Fruit fly (Drosophila melanogaster) whole organism, embryonic: Measurements from ENCODE around the gene Cpr65Az.
A peak's percentile ranks its signal among the peaks of the same experiment; 100 is the strongest.

ENCODE experiments used
- Atf3 ChIP-seq: fragments of 200-800 bp; sonication (Bioruptor generic); optimal IDR thresholded peaks from 3 replicates; lab custom pipeline; 2016; ENCODE audit warnings: missing biosample characterization, missing genetic modification characterization
- CG12744 ChIP-seq: fragments of 200-800 bp; sonication (Bioruptor generic); optimal IDR thresholded peaks from 2 replicates; lab custom pipeline; 2016; ENCODE audit warnings: missing biosample characterization, missing genetic modification characterization
- CG17186 ChIP-seq: fragments of 200-800 bp; sonication (Bioruptor generic); optimal IDR thresholded peaks from 3 replicates; lab custom pipeline; 2017; ENCODE audit warnings: missing biosample characterization, missing genetic modification reagents, missing genetic modification characterization
- CG17385 ChIP-seq: fragments of 200-800 bp; sonication (Bioruptor generic); optimal IDR thresholded peaks from 3 replicates; lab custom pipeline; 2018; ENCODE audit warnings: missing biosample characterization, mild to moderate bottlenecking, missing genetic modification characterization
- CG17568 ChIP-seq: fragments of 200-800 bp; sonication (Bioruptor generic); optimal IDR thresholded peaks from 2 replicates; lab custom pipeline; 2018; ENCODE audit warnings: missing biosample characterization, mild to moderate bottlenecking, missing genetic modification characterization, moderate library complexity
- CG30431 ChIP-seq: fragments of 200-800 bp; sonication (Bioruptor generic); optimal IDR thresholded peaks from 2 replicates; lab custom pipeline; 2017; ENCODE audit warnings: missing biosample characterization, missing genetic modification characterization
- CG32767 ChIP-seq: fragments of 200-800 bp; sonication (Bioruptor generic); IDR thresholded peaks from 2 replicates; pipeline ENCODE4 v1.3.6; 2022; ENCODE audit warnings: missing biosample characterization, missing genetic modification characterization
- CG3281 ChIP-seq: fragments of 200-800 bp; sonication (Bioruptor generic); optimal IDR thresholded peaks from 3 replicates; lab custom pipeline; 2017; ENCODE audit warnings: missing biosample characterization, mild to moderate bottlenecking, missing genetic modification characterization
- CG5245 ChIP-seq: fragments of 200-800 bp; sonication (Bioruptor generic); optimal IDR thresholded peaks from 3 replicates; lab custom pipeline; 2016; ENCODE audit warnings: missing biosample characterization, missing genetic modification characterization
- CG6254 ChIP-seq: fragments of 200-800 bp; sonication (Bioruptor generic); optimal IDR thresholded peaks from 3 replicates; lab custom pipeline; 2017; ENCODE audit warnings: mild to moderate bottlenecking, missing biosample characterization, missing genetic modification reagents, missing genetic modification characterization
- CG6272 ChIP-seq: fragments of 200-800 bp; sonication (Bioruptor generic); IDR thresholded peaks from 2 replicates; pipeline ENCODE4 v1.3.6; 2022; ENCODE audit warnings: missing biosample characterization, missing genetic modification characterization
- CG8089 ChIP-seq: fragments of 200-800 bp; sonication (Bioruptor generic); optimal IDR thresholded peaks from 3 replicates; lab custom pipeline; 2016; ENCODE audit warnings: missing biosample characterization, missing genetic modification characterization
- CG8924 ChIP-seq: fragments of 200-800 bp; optimal IDR thresholded peaks from 3 replicates; lab custom pipeline; 2019; ENCODE audit warnings: missing biosample characterization, mild to moderate bottlenecking, missing genetic modification characterization, moderate library complexity
- CG9609 ChIP-seq: fragments of 200-800 bp; sonication (Bioruptor generic); optimal IDR thresholded peaks from 3 replicates; lab custom pipeline; 2016; ENCODE audit warnings: missing biosample characterization, missing genetic modification characterization
- Dip3 ChIP-seq: fragments of 200-800 bp; sonication (Bioruptor generic); optimal IDR thresholded peaks from 3 replicates; lab custom pipeline; 2016; ENCODE audit warnings: missing biosample characterization, missing genetic modification characterization
- Doc2 ChIP-seq: fragments of 200-800 bp; sonication (Bioruptor generic); IDR thresholded peaks from 2 replicates; pipeline ENCODE4 v1.3.6; 2022; ENCODE audit warnings: missing biosample characterization, missing genetic modification characterization
- E2f2 ChIP-seq: fragments of 200-800 bp; sonication (Bioruptor generic); IDR thresholded peaks from 2 replicates; pipeline ENCODE4 v1.3.6; 2022; ENCODE audit warnings: missing biosample characterization, missing genetic modification characterization
- Fer1 ChIP-seq: fragments of 200-800 bp; sonication (Bioruptor generic); optimal IDR thresholded peaks from 2 replicates; lab custom pipeline; 2017; ENCODE audit warnings: missing biosample characterization, mild to moderate bottlenecking, missing genetic modification characterization
- GATAe ChIP-seq: fragments of 200-800 bp; sonication (Bioruptor generic); conservative IDR thresholded peaks from 2 replicates; pipeline ENCODE4 v1.3.6; 2022; ENCODE audit warnings: missing biosample characterization, missing genetic modification characterization
- HmgZ ChIP-seq: fragments of 200-800 bp; sonication (Bioruptor generic); optimal IDR thresholded peaks from 2 replicates; lab custom pipeline; 2018; ENCODE audit warnings: missing biosample characterization, mild to moderate bottlenecking, missing genetic modification characterization
- Hmx ChIP-seq: fragments of 200-800 bp; sonication (Bioruptor generic); optimal IDR thresholded peaks from 2 replicates; lab custom pipeline; 2016; ENCODE audit warnings: missing biosample characterization, missing genetic modification characterization
- Hr51 ChIP-seq, 2 experiments: fragments of 200-800 bp; sonication (Bioruptor generic); optimal IDR thresholded peaks; 2 replicates in 1 of 2; 3 replicates in 1 of 2; lab custom pipeline; 2016 to 2018; ENCODE audit warnings: missing biosample characterization in 2 of 2, missing genetic modification characterization in 2 of 2, mild to moderate bottlenecking in 1 of 2, moderate library complexity in 1 of 2
- Kr ChIP-seq: fragments of 200-800 bp; sonication (Bioruptor generic); optimal IDR thresholded peaks from 2 replicates; lab custom pipeline; 2017; ENCODE audit warnings: missing biosample characterization, mild to moderate bottlenecking, missing genetic modification characterization
- Lhr ChIP-seq: fragments of 200-800 bp; sonication (Bioruptor generic); optimal IDR thresholded peaks from 3 replicates; lab custom pipeline; 2017; ENCODE audit warnings: mild to moderate bottlenecking, missing biosample characterization, missing genetic modification reagents, missing genetic modification characterization
- Oli ChIP-seq: fragments of 200-800 bp; sonication (Bioruptor generic); optimal IDR thresholded peaks from 2 replicates; lab custom pipeline; 2018; ENCODE audit warnings: missing biosample characterization, mild to moderate bottlenecking, missing genetic modification characterization, moderate library complexity
- Pdp1 ChIP-seq, 2 experiments: fragments of 200-800 bp; sonication (Bioruptor generic); optimal IDR thresholded peaks; 3 replicates each; lab custom pipeline; 2016; ENCODE audit warnings: missing biosample characterization in 2 of 2, missing genetic modification characterization in 2 of 2, mild to moderate bottlenecking in 1 of 2, moderate library complexity in 1 of 2
- Ssrp ChIP-seq: fragments of 200-800 bp; sonication (Bioruptor generic); optimal IDR thresholded peaks from 2 replicates; lab custom pipeline; 2018; ENCODE audit warnings: missing biosample characterization, mild to moderate bottlenecking, missing genetic modification characterization, moderate library complexity
- YL-1 ChIP-seq: fragments of 200-800 bp; sonication (Bioruptor generic); optimal IDR thresholded peaks from 3 replicates; lab custom pipeline; 2017; ENCODE audit warnings: missing biosample characterization, mild to moderate bottlenecking, missing genetic modification characterization
- ac ChIP-seq: fragments of 200-800 bp; sonication (Bioruptor generic); optimal IDR thresholded peaks from 3 replicates; lab custom pipeline; 2017; ENCODE audit warnings: missing biosample characterization, mild to moderate bottlenecking, missing genetic modification characterization
- ap ChIP-seq: fragments of 200-800 bp; sonication (Bioruptor generic); IDR thresholded peaks from 2 replicates; pipeline ENCODE4 v1.3.6; 2022; ENCODE audit warnings: missing biosample characterization, missing genetic modification characterization
- btn ChIP-seq: fragments of 200-800 bp; sonication (Bioruptor generic); optimal IDR thresholded peaks from 2 replicates; lab custom pipeline; 2016; ENCODE audit warnings: missing biosample characterization, missing genetic modification characterization
- chinmo ChIP-seq: fragments of 200-800 bp; sonication (Bioruptor generic); IDR thresholded peaks from 4 replicates; pipeline ENCODE4 v1.3.6; 2022; ENCODE audit warnings: missing biosample characterization, missing genetic modification characterization; ENCODE audit not compliant: partially characterized antibody
- crp ChIP-seq, 2 experiments: fragments of 200-800 bp; sonication (Bioruptor generic); optimal IDR thresholded peaks; 2 replicates in 1 of 2; 3 replicates in 1 of 2; lab custom pipeline; 2017; ENCODE audit warnings: missing biosample characterization in 2 of 2, missing genetic modification characterization in 2 of 2, mild to moderate bottlenecking in 1 of 2, moderate library complexity in 1 of 2
- en ChIP-seq: fragments of 200-800 bp; sonication (Bioruptor generic); optimal IDR thresholded peaks from 2 replicates; lab custom pipeline; 2016; ENCODE audit warnings: missing biosample characterization, missing genetic modification characterization
- ftz-f1 ChIP-seq: fragments of 200-800 bp; sonication (Bioruptor generic); optimal IDR thresholded peaks from 2 replicates; lab custom pipeline; 2016; ENCODE audit warnings: missing biosample characterization, missing genetic modification characterization
- fu2 ChIP-seq: fragments of 200-800 bp; sonication (Bioruptor generic); optimal IDR thresholded peaks from 2 replicates; lab custom pipeline; 2016; ENCODE audit warnings: missing biosample characterization, missing genetic modification characterization
- grau ChIP-seq: fragments of 200-800 bp; optimal IDR thresholded peaks from 3 replicates; lab custom pipeline; 2019; ENCODE audit warnings: missing biosample characterization, mild to moderate bottlenecking, missing genetic modification characterization, moderate library complexity
- hb ChIP-seq: fragments of 200-800 bp; sonication (Bioruptor generic); IDR thresholded peaks from 3 replicates; pipeline ENCODE4 v1.3.6; 2022; ENCODE audit warnings: missing biosample characterization, missing genetic modification characterization; ENCODE audit not compliant: partially characterized antibody
- her ChIP-seq: fragments of 200-800 bp; sonication (Bioruptor generic); optimal IDR thresholded peaks from 2 replicates; lab custom pipeline; 2016; ENCODE audit warnings: missing biosample characterization, missing genetic modification characterization
- insv ChIP-seq, 2 experiments: fragments of 200-800 bp; sonication (Bioruptor generic); optimal IDR thresholded peaks; 3 replicates each; lab custom pipeline; 2016 to 2018; ENCODE audit warnings: missing biosample characterization in 2 of 2, missing genetic modification characterization in 2 of 2
- knrl ChIP-seq: fragments of 200-800 bp; sonication (Bioruptor generic); IDR thresholded peaks from 3 replicates; pipeline ENCODE4 v1.3.6; 2022; ENCODE audit warnings: missing biosample characterization, missing genetic modification characterization; ENCODE audit not compliant: partially characterized antibody
- ranshi ChIP-seq: fragments of 200-800 bp; sonication (Bioruptor generic); IDR thresholded peaks from 2 replicates; pipeline ENCODE4 v1.3.6; 2022; ENCODE audit warnings: missing biosample characterization, missing genetic modification characterization
- repo ChIP-seq: fragments of 200-800 bp; sonication (Bioruptor generic); optimal IDR thresholded peaks from 2 replicates; lab custom pipeline; 2016; ENCODE audit warnings: missing biosample characterization, missing genetic modification characterization
- scrt ChIP-seq: fragments of 200-800 bp; sonication (Bioruptor generic); optimal IDR thresholded peaks from 2 replicates; lab custom pipeline; 2018; ENCODE audit warnings: missing biosample characterization, mild to moderate bottlenecking, missing genetic modification characterization, moderate library complexity
- slp2 ChIP-seq: fragments of 200-800 bp; sonication (Bioruptor generic); optimal IDR thresholded peaks from 2 replicates; lab custom pipeline; 2016; ENCODE audit warnings: missing biosample characterization, missing genetic modification characterization
- tin ChIP-seq: fragments of 200-800 bp; sonication (Bioruptor generic); optimal IDR thresholded peaks from 3 replicates; lab custom pipeline; 2016; ENCODE audit warnings: missing biosample characterization, missing genetic modification characterization
- trh ChIP-seq: fragments of 200-800 bp; sonication (Bioruptor generic); optimal IDR thresholded peaks from 2 replicates; lab custom pipeline; 2016; ENCODE audit warnings: missing biosample characterization, missing genetic modification characterization
- tup ChIP-seq: fragments of 200-800 bp; sonication (Bioruptor generic); optimal IDR thresholded peaks from 2 replicates; lab custom pipeline; 2016; ENCODE audit warnings: missing biosample characterization, mild to moderate bottlenecking, missing genetic modification characterization, moderate library complexity

The Cpr65Az gene

dm6 chr3L:6192822-6193555 lies 32.4 kb downstream of the Cpr65Az start, which contains the start of the genes Sf3b6 and Tnpo (continued):
- no peak for TF ChIP-seq ac (GFP tag; lab: Kevin White, UChicago)
- peak; percentile 66 for TF ChIP-seq HmgZ (tag; lab: Kevin White, UChicago)
- TF ChIP-seq Atf3 (GFP tag; lab: Kevin White, UChicago) = peak; percentile 58
- no peak for TF ChIP-seq ftz-f1 (GFP tag; lab: Kevin White, UChicago)
- peak; percentile 73 for TF ChIP-seq CG8089 (GFP tag; lab: Kevin White, UChicago)
- peak; percentile 48 for TF ChIP-seq CG6254 (GFP tag; lab: Kevin White, UChicago)
- TF ChIP-seq tup (GFP tag; lab: Kevin White, UChicago) = peak; percentile 21
- TF ChIP-seq E2f2 = peak; percentile 65
- TF ChIP-seq insv (GFP tag; optimal IDR thresholded peaks at IDR 0.05; lab: Kevin White, UChicago) = peak in 1 of 2 experiments; percentile 52
- 0 out of 2 replicates have a peak, but pooled peaks have one; percentile 58 for TF ChIP-seq ap (GFP tag; lab: Robert Waterston, UW)
- 0 out of 2 replicates have a peak, but pooled peaks have one; percentile 19 for TF ChIP-seq GATAe
- TF ChIP-seq YL-1 (GFP tag; lab: Kevin White, UChicago) = peak; percentile 86
- no peak for TF ChIP-seq CG17568 (GFP tag; lab: Kevin White, UChicago)
- peak; percentile 31 for TF ChIP-seq slp2 (GFP tag; lab: Kevin White, UChicago)
- no peak for TF ChIP-seq btn (GFP tag; lab: Kevin White, UChicago)
- peak; percentile 58 for TF ChIP-seq trh (GFP tag; lab: Kevin White, UChicago)
- no peak for TF ChIP-seq Kr (GFP tag; lab: Kevin White, UChicago)
- no peak for TF ChIP-seq en
- TF ChIP-seq CG3281 (GFP tag; lab: Kevin White, UChicago) = no peak
- peak; percentile 44 for TF ChIP-seq CG12744 (GFP tag; lab: Kevin White, UChicago)
- peak; percentile 55; the same call in 1 of the 2 replicates for TF ChIP-seq Doc2 (GFP tag; lab: Robert Waterston, UW)
- peak; percentile 70 for TF ChIP-seq Fer1 (GFP tag; lab: Kevin White, UChicago)
- peak; percentile 9 for TF ChIP-seq her (GFP tag; lab: Kevin White, UChicago)
- peak; percentile 77 for TF ChIP-seq Dip3 (GFP tag; lab: Kevin White, UChicago)
- peak; percentile 87 for TF ChIP-seq Ssrp
- TF ChIP-seq CG30431 = peak; percentile 79
- TF ChIP-seq grau = peak; percentile 87
- TF ChIP-seq CG6272 (GFP tag; lab: Robert Waterston, UW) = peak; percentile 88
- TF ChIP-seq CG5245 (GFP tag; lab: Kevin White, UChicago) = peak; percentile 66
- peak; percentile 68 for TF ChIP-seq Hmx (GFP tag; lab: Kevin White, UChicago)
- peak in 1 of 2 experiments; percentile 68 for TF ChIP-seq crp (GFP tag; optimal IDR thresholded peaks at IDR 0.05; lab: Kevin White, UChicago)
- TF ChIP-seq Lhr (GFP tag; lab: Kevin White, UChicago) = peak; percentile 78
- peak; percentile 70 for TF ChIP-seq fu2 (GFP tag; lab: Kevin White, UChicago)
- TF ChIP-seq Hr51 (GFP tag; optimal IDR thresholded peaks at IDR 0.05; lab: Kevin White, UChicago) = peak in 1 of 2 experiments; percentile 55
- peak; percentile 80 for TF ChIP-seq tin
- peak; percentile 89; the same call in 1 of the 2 replicates for TF ChIP-seq ranshi (GFP tag; lab: Robert Waterston, UW)
- peak; percentile 62 for TF ChIP-seq CG17186 (GFP tag; lab: Kevin White, UChicago)
- TF ChIP-seq hb (GFP tag; lab: Robert Waterston, UW) = no peak
- TF ChIP-seq CG17385 (GFP tag; lab: Kevin White, UChicago) = no peak
- peak; percentile 81 for TF ChIP-seq Oli (tag; lab: Kevin White, UChicago)
- TF ChIP-seq scrt = peak; percentile 65
- TF ChIP-seq Pdp1 (GFP tag; optimal IDR thresholded peaks at IDR 0.05; lab: Kevin White, UChicago) = peak; percentile 59 to 77
- TF ChIP-seq repo = no peak
- TF ChIP-seq CG32767 (GFP tag; lab: Robert Waterston, UW) = peak; percentile 82
- peak; percentile 85 for TF ChIP-seq CG8924 (tag; lab: Kevin White, UChicago)
- peak; percentile 81 for TF ChIP-seq CG9609
- TF ChIP-seq chinmo (GFP tag; lab: Robert Waterston, UW) = no peak
- TF ChIP-seq knrl = peak; percentile 76
